Worm (Caenorhabditis elegans): ENCODE results near the gene catp-3.

The catp-3 gene

ce11 chrV:8075712-8076111 is at the start of gene catp-3:
Gene catp-3, plus strand, starts transcription at chrV:8076012.
- no peak for TF ChIP-seq fax-1 (tag; optimal IDR thresholded peaks at IDR 0.05)
- no peak for TF ChIP-seq hlh-6 (tag; optimal IDR thresholded peaks at IDR 0.05)
- TF ChIP-seq nfya-1 (tag; optimal IDR thresholded peaks at IDR 0.05) = no peak
- TF ChIP-seq dve-1 (tag; optimal IDR thresholded peaks at IDR 0.05) = no peak
- TF ChIP-seq odd-2 (tag; optimal IDR thresholded peaks at IDR 0.05) = no peak
- TF ChIP-seq eyg-1 (tag; optimal IDR thresholded peaks at IDR 0.05) = no peak
- TF ChIP-seq madf-2 (tag; optimal IDR thresholded peaks at IDR 0.05) = no peak
- TF ChIP-seq ceh-9 (tag; optimal IDR thresholded peaks at IDR 0.05) = no peak
- no peak for TF ChIP-seq unc-3 (GFP tag; conservative IDR thresholded peaks at IDR 0.05)
- TF ChIP-seq unc-3 (tag; optimal IDR thresholded peaks at IDR 0.05) = no peak
- no peak for TF ChIP-seq tbx-7 (tag; optimal IDR thresholded peaks at IDR 0.05)
- TF ChIP-seq pqm-1 (tag; optimal IDR thresholded peaks at IDR 0.05) = no peak
- TF ChIP-seq pax-1 (tag; optimal IDR thresholded peaks at IDR 0.05) = no peak

- no peak for TF ChIP-seq ceh-22 (tag; optimal IDR thresholded peaks at IDR 0.05)
Measured at ce11 chrV:8026343-8026742, 49.5 kb upstream of the catp-3 start, which contains the start of gene F43H9.4. Gene F43H9.4, plus strand, starts transcription at chrV:8026708.

- TF ChIP-seq unc-55 (GFP tag; optimal IDR thresholded peaks at IDR 0.05) = no peak
- TF ChIP-seq K09A11.1 (tag; optimal IDR thresholded peaks at IDR 0.05; ENCODE audit: insufficient read depth) = no peak
- TF ChIP-seq npax-4 (tag; optimal IDR thresholded peaks at IDR 0.05) = no peak
- TF ChIP-seq sox-2 (GFP tag; IDR thresholded peaks at IDR 0.05) = no peak
- TF ChIP-seq pat-9 (tag; optimal IDR thresholded peaks at IDR 0.05) = no peak
- no peak for TF ChIP-seq ceh-22 (tag; optimal IDR thresholded peaks at IDR 0.05)
- TF ChIP-seq pros-1 (tag; optimal IDR thresholded peaks at IDR 0.05) = no peak
- no peak for TF ChIP-seq ztf-16 (tag; optimal IDR thresholded peaks at IDR 0.05)
- no peak for TF ChIP-seq ama-1 (optimal IDR thresholded peaks at IDR 0.05)
- no peak for TF ChIP-seq ceh-2 (tag; optimal IDR thresholded peaks at IDR 0.05)
- TF ChIP-seq ceh-18 (tag; optimal IDR thresholded peaks at IDR 0.05) = no peak
- no peak for TF ChIP-seq eyg-1 (tag; optimal IDR thresholded peaks at IDR 0.05)
- TF ChIP-seq tbx-2 (tag; optimal IDR thresholded peaks at IDR 0.05) = no peak
- no peak for TF ChIP-seq elt-2 (tag; optimal IDR thresholded peaks at IDR 0.05)
Measured at ce11 chrV:8027429-8028142, 48.2 kb upstream of the catp-3 start.

- TF ChIP-seq elt-2 (tag; optimal IDR thresholded peaks at IDR 0.05) = no peak
- TF ChIP-seq rnt-1 (tag; optimal IDR thresholded peaks at IDR 0.05) = no peak
- no peak for TF ChIP-seq pag-3 (tag; optimal IDR thresholded peaks at IDR 0.05; ENCODE audit: borderline replicate concordance)
- no peak for TF ChIP-seq mec-3 (tag; optimal IDR thresholded peaks at IDR 0.05; ENCODE audit: borderline replicate concordance)
- no peak for TF ChIP-seq dve-1 (tag; optimal IDR thresholded peaks at IDR 0.05)
- TF ChIP-seq unc-3 (GFP tag; conservative IDR thresholded peaks at IDR 0.05) = no peak
- TF ChIP-seq unc-3 (tag; optimal IDR thresholded peaks at IDR 0.05) = no peak
Measured at ce11 chrV:8028825-8029489, 46.9 kb upstream of the catp-3 start, which contains the start of gene oma-2. Gene oma-2, plus strand, starts transcription at chrV:8029439.

ce11 chrV:8031121-8031520 is 44.7 kb upstream of the catp-3 start, which contains the start of gene vars-1:
Gene vars-1, plus strand, starts transcription at chrV:8031411.
- TF ChIP-seq unc-55 (GFP tag; optimal IDR thresholded peaks at IDR 0.05) (peak; percentile 54), unc-42 (tag; optimal IDR thresholded peaks at IDR 0.05) (peak; percentile 35), nfya-1 (tag; optimal IDR thresholded peaks at IDR 0.05) (peak; percentile 0), K02D7.2 (tag; optimal IDR thresholded peaks at IDR 0.05) (no peak)
